Fruit fly (Drosophila melanogaster): Measurements from ENCODE around the gene grp.

DNA sequence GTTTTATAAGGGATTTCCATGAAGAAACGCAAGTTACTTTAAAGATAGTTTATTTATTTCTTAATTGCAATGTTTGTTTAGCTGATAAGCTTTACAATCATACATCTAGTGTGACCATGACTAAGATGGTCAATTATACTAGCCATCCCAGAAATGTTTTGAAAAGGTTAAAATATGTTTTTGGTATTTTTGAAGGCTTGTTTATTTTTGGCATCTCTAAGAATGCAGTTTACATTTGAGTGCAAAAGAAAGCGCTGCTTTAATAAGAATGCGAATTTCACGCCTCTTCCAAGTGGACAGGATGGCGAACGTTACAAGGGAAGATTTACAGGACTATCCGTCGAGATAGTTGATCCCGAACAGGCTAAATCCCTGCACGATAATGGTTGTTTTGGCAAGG lies 49.7 kb downstream of the grp start, which contains the start of gene Tsen2:
- no peak for TF ChIP-seq CG4318 (GFP tag; optimal IDR thresholded peaks at IDR 0.05)
- no peak for TF ChIP-seq OdsH (GFP tag; optimal IDR thresholded peaks at IDR 0.05)
- no peak for TF ChIP-seq ss (GFP tag; optimal IDR thresholded peaks at IDR 0.05)
- TF ChIP-seq CG3919 (GFP tag; optimal IDR thresholded peaks at IDR 0.05), result no peak
- TF ChIP-seq CG11294 (GFP tag; IDR thresholded peaks at IDR 0.05), result no peak

Data from whole organism, prepupa.